Fruit fly (Drosophila melanogaster): Measurements from ENCODE around the gene sowah.

Gene sowah

dm6 chr3L:12523941-12524340, 48.4 kb downstream of the sowah start, which contains the start of the genes ver and Gcn5 (continued):
- TF ChIP-seq bbx (GFP tag; IDR thresholded peaks at IDR 0.05; ENCODE audit: partially characterized antibody) = 0 out of 2 replicates have a peak, but pooled peaks have one; percentile 13
- TF ChIP-seq Hr78 (GFP tag; optimal IDR thresholded peaks at IDR 0.05) = no peak
- peak; percentile 85 for TF ChIP-seq CG11696 (GFP tag; IDR thresholded peaks at IDR 0.05)
- TF ChIP-seq pita (GFP tag; optimal IDR thresholded peaks at IDR 0.05) = no peak
- peak; percentile 89 for TF ChIP-seq MESR4 (GFP tag; optimal IDR thresholded peaks at IDR 0.05)
- peak; percentile 66 for TF ChIP-seq slp2 (GFP tag; optimal IDR thresholded peaks at IDR 0.05)
- TF ChIP-seq CG11723 (GFP tag; optimal IDR thresholded peaks at IDR 0.05) = peak; percentile 85
- TF ChIP-seq croc (GFP tag; conservative IDR thresholded peaks at IDR 0.05) = peak; percentile 70
- TF ChIP-seq cato (GFP tag; optimal IDR thresholded peaks at IDR 0.05; ENCODE audit: borderline replicate concordance) = peak; percentile 84
- TF ChIP-seq hth (optimal IDR thresholded peaks at IDR 0.05) = no peak
- TF ChIP-seq CG15514 (GFP tag; optimal IDR thresholded peaks at IDR 0.05) = peak; percentile 91
- TF ChIP-seq CG6272 (GFP tag; IDR thresholded peaks at IDR 0.05) = peak; percentile 94
- peak; percentile 82; the same call in 1 of the 2 replicates for TF ChIP-seq sens-2 (GFP tag; IDR thresholded peaks at IDR 0.05)
- peak; percentile 89 for TF ChIP-seq ara (GFP tag; IDR thresholded peaks at IDR 0.05)
- peak; percentile 52 for TF ChIP-seq pzg (GFP tag; optimal IDR thresholded peaks at IDR 0.05)
- TF ChIP-seq fd102C (GFP tag; optimal IDR thresholded peaks at IDR 0.05) = no peak
- no peak for TF ChIP-seq Hr39 (optimal IDR thresholded peaks at IDR 0.05)
- TF ChIP-seq CG9215 (GFP tag; IDR thresholded peaks at IDR 0.05) = peak; percentile 85
- peak; percentile 86 for TF ChIP-seq Chrac-16 (GFP tag; optimal IDR thresholded peaks at IDR 0.05)
- peak; percentile 82 for TF ChIP-seq odd (GFP tag; optimal IDR thresholded peaks at IDR 0.05)
- TF ChIP-seq CG10431 (GFP tag; optimal IDR thresholded peaks at IDR 0.05) = peak; percentile 62
- no peak for TF ChIP-seq CG17568 (GFP tag; optimal IDR thresholded peaks at IDR 0.05)
- TF ChIP-seq CG10274 (GFP tag; optimal IDR thresholded peaks at IDR 0.05) = peak; percentile 75
- TF ChIP-seq run (tag; optimal IDR thresholded peaks at IDR 0.05) = peak; percentile 75
- peak; percentile 32 for TF ChIP-seq ftz-f1 (GFP tag; optimal IDR thresholded peaks at IDR 0.05)
- TF ChIP-seq Lhr (GFP tag; optimal IDR thresholded peaks at IDR 0.05) = peak; percentile 69
- TF ChIP-seq gro (GFP tag; optimal IDR thresholded peaks at IDR 0.05) = peak; percentile 56
- no peak for TF ChIP-seq grn (GFP tag; optimal IDR thresholded peaks at IDR 0.05)
- TF ChIP-seq CG12104 (GFP tag; optimal IDR thresholded peaks at IDR 0.05) = peak; percentile 87
- peak; percentile 35 for TF ChIP-seq disco-r (GFP tag; optimal IDR thresholded peaks at IDR 0.05)
- peak; percentile 67 for TF ChIP-seq Deaf1 (tag; optimal IDR thresholded peaks at IDR 0.05)
- TF ChIP-seq lab (GFP tag; optimal IDR thresholded peaks at IDR 0.05) = peak; percentile 96
- peak; percentile 92 for TF ChIP-seq bcd (GFP tag; optimal IDR thresholded peaks at IDR 0.05)
- TF ChIP-seq CG11504 (tag; optimal IDR thresholded peaks at IDR 0.05) = peak; percentile 92
- TF ChIP-seq CG14050 (GFP tag; IDR thresholded peaks at IDR 0.05) = peak; percentile 93
- peak; percentile 95 for TF ChIP-seq CG11247 (GFP tag; IDR thresholded peaks at IDR 0.05)
- peak; percentile 70 for TF ChIP-seq CG13123 (GFP tag; optimal IDR thresholded peaks at IDR 0.05)
- TF ChIP-seq gsb-n (tag; optimal IDR thresholded peaks at IDR 0.05) = no peak
- peak; percentile 7 for TF ChIP-seq en (GFP tag; optimal IDR thresholded peaks at IDR 0.05)
- TF ChIP-seq CG30431 (GFP tag; optimal IDR thresholded peaks at IDR 0.05) = peak; percentile 86
- peak in 1 of 2 experiments; percentile 81 for TF ChIP-seq Eip74EF (GFP tag; optimal IDR thresholded peaks at IDR 0.05)
- peak; percentile 74 for TF ChIP-seq CG5180 (GFP tag; optimal IDR thresholded peaks at IDR 0.05)
- peak; percentile 10 for TF ChIP-seq CG4282 (GFP tag; optimal IDR thresholded peaks at IDR 0.05)
- TF ChIP-seq zfh2 (GFP tag; optimal IDR thresholded peaks at IDR 0.05) = peak; percentile 93
- TF ChIP-seq CG15073 (GFP tag; optimal IDR thresholded peaks at IDR 0.05) = peak; percentile 20
- no peak for TF ChIP-seq kni (GFP tag; optimal IDR thresholded peaks at IDR 0.05)
- peak; percentile 86 for TF ChIP-seq Nf-YA (GFP tag; IDR thresholded peaks at IDR 0.05)
- peak; percentile 89 for TF ChIP-seq CG7556 (GFP tag; optimal IDR thresholded peaks at IDR 0.05)
- TF ChIP-seq pan (optimal IDR thresholded peaks at IDR 0.05) = no peak
- peak in 1 of 2 experiments; percentile 95 for TF ChIP-seq pan (GFP tag; optimal IDR thresholded peaks at IDR 0.05 in 1 of 2, IDR thresholded peaks at IDR 0.05 in 1 of 2)
- TF ChIP-seq ttk (GFP tag; IDR thresholded peaks at IDR 0.05) = peak; percentile 90
